Worm (Caenorhabditis elegans) whole organism, L4 larva: ENCODE data around the gene Y39A1A.21.

Source experiments
- F49E8.2 ChIP-seq: sonication (generic microtip); optimal IDR thresholded peaks from 2 replicates; lab custom pipeline; 2016; ENCODE audit warnings: missing compliant biosample characterization, mild to moderate bottlenecking, missing genetic modification characterization, borderline replicate concordance
- Y48G9A.11 ChIP-seq: fragments of 200-800 bp; sonication (Bioruptor generic); IDR thresholded peaks from 2 replicates; pipeline ENCODE4 v1.3.6; 2022; ENCODE audit warnings: missing genetic modification reagents, missing genetic modification characterization, missing compliant biosample characterization
- lin-38 ChIP-seq: fragments of 200-800 bp; sonication (Bioruptor generic); IDR thresholded peaks from 2 replicates; pipeline ENCODE4 v1.3.6; 2022; ENCODE audit warnings: missing genetic modification reagents, missing genetic modification characterization, missing compliant biosample characterization
- mxl-3 ChIP-seq: fragments of 200-800 bp; sonication (Bioruptor generic); optimal IDR thresholded peaks from 2 replicates; lab custom pipeline; 2018; ENCODE audit warnings: mild to moderate bottlenecking, missing genetic modification characterization, missing compliant biosample characterization
- pha-4 ChIP-seq, 2 experiments: fragments of 150-350 bp in 1 of 2; fragments of 200-800 bp in 1 of 2; sonication (Bioruptor generic) in 1 of 2; IDR thresholded peaks in 1 of 2; optimal IDR thresholded peaks in 1 of 2; 2 replicates each; pipeline versions ENCODE4 v1.3.6 to Lab custom; 2014 to 2022; ENCODE audit warnings: missing genetic modification characterization in 2 of 2, missing genetic modification reagents in 2 of 2, missing biosample characterization in 1 of 2, missing compliant biosample characterization in 1 of 2
- snpc-1.2 ChIP-seq: fragments of 200-800 bp; sonication (Bioruptor generic); IDR thresholded peaks from 2 replicates; pipeline ENCODE4 v1.3.6; 2022; ENCODE audit warnings: missing genetic modification reagents, missing genetic modification characterization, missing compliant biosample characterization
- unc-39 ChIP-seq: sonication (generic microtip); optimal IDR thresholded peaks from 2 replicates; lab custom pipeline; 2017; ENCODE audit warnings: missing biosample characterization, missing genetic modification characterization
- zfp-3 ChIP-seq: fragments of 200-800 bp; sonication (Bioruptor generic); conservative IDR thresholded peaks from 2 replicates; pipeline ENCODE4 v1.3.6; 2022; ENCODE audit warnings: missing genetic modification reagents, missing genetic modification characterization, missing compliant biosample characterization

- TF ChIP-seq snpc-1.2 (GFP tag; lab: Robert Waterston, UW) (no peak), zfp-3 (GFP tag; lab: Robert Waterston, UW) (no peak), unc-39 (tag; lab: Kevin White, UChicago) (no peak), mxl-3 (no peak), F49E8.2 (tag; lab: Kevin White, UChicago) (no peak), pha-4 (GFP tag; IDR thresholded peaks at IDR 0.05; lab: Robert Waterston, UW) (no peak), pha-4 (tag; optimal IDR thresholded peaks at IDR 0.05; lab: Kevin White, UChicago) (no peak), Y48G9A.11 (GFP tag; lab: Robert Waterston, UW) (no peak), lin-38 (GFP tag; lab: Robert Waterston, UW) (no peak)
These were observed 17.8 kb downstream of the Y39A1A.21 start, which contains the start of gene Y39A1A.31 for ce11 chrIII:10689057-10689456.
